Fruit fly (Drosophila melanogaster) whole organism, embryonic: Measurements from ENCODE around the gene CG3625.
A peak's percentile ranks its signal among the peaks of the same experiment; 100 is the strongest.

ENCODE experiments used
- Abd-B ChIP-seq: fragments of 200-800 bp; sonication (Bioruptor generic); optimal IDR thresholded peaks from 2 replicates; lab custom pipeline; 2018; ENCODE audit warnings: missing biosample characterization, mild to moderate bottlenecking, missing genetic modification characterization, moderate library complexity
- CG13123 ChIP-seq: fragments of 200-800 bp; sonication (Bioruptor generic); optimal IDR thresholded peaks from 2 replicates; lab custom pipeline; 2016; ENCODE audit warnings: missing biosample characterization, missing genetic modification characterization
- CG15479 ChIP-seq: fragments of 200-800 bp; sonication (Bioruptor generic); optimal IDR thresholded peaks from 3 replicates; lab custom pipeline; 2019; ENCODE audit warnings: missing biosample characterization, mild to moderate bottlenecking, missing genetic modification characterization, moderate library complexity
- CG15514 ChIP-seq: fragments of 200-800 bp; sonication (Bioruptor generic); optimal IDR thresholded peaks from 3 replicates; lab custom pipeline; 2017; ENCODE audit warnings: missing biosample characterization, missing genetic modification characterization, mild to moderate bottlenecking, moderate library complexity, missing genetic modification reagents
- CG18011 ChIP-seq: fragments of 200-800 bp; sonication (Bioruptor generic); optimal IDR thresholded peaks from 2 replicates; lab custom pipeline; 2017; ENCODE audit warnings: missing biosample characterization, missing genetic modification characterization, mild to moderate bottlenecking, moderate library complexity, missing genotype
- CG18476 ChIP-seq: fragments of 200-800 bp; sonication (Bioruptor generic); optimal IDR thresholded peaks from 2 replicates; lab custom pipeline; 2016; ENCODE audit warnings: missing biosample characterization, mild to moderate bottlenecking, missing genetic modification characterization
- CG2120 ChIP-seq: fragments of 200-800 bp; sonication (Bioruptor generic); optimal IDR thresholded peaks from 3 replicates; lab custom pipeline; 2016; ENCODE audit warnings: missing biosample characterization, missing genetic modification characterization
- CG31365 ChIP-seq: fragments of 200-800 bp; sonication (Bioruptor generic); optimal IDR thresholded peaks from 2 replicates; lab custom pipeline; 2018; ENCODE audit warnings: missing biosample characterization, mild to moderate bottlenecking, missing genetic modification characterization
- CG31441 ChIP-seq: fragments of 200-800 bp; sonication (Bioruptor generic); IDR thresholded peaks from 2 replicates; pipeline ENCODE4 v1.3.6; 2022; ENCODE audit warnings: missing biosample characterization, missing genetic modification characterization
- CG4617 ChIP-seq: fragments of 200-800 bp; sonication (Bioruptor generic); optimal IDR thresholded peaks from 3 replicates; lab custom pipeline; 2016; ENCODE audit warnings: missing biosample characterization, missing genetic modification characterization, borderline replicate concordance
- CG4820 ChIP-seq: fragments of 200-800 bp; sonication (Bioruptor generic); optimal IDR thresholded peaks from 3 replicates; lab custom pipeline; 2016; ENCODE audit warnings: missing biosample characterization, missing genetic modification characterization
- CG5245 ChIP-seq: fragments of 200-800 bp; sonication (Bioruptor generic); optimal IDR thresholded peaks from 3 replicates; lab custom pipeline; 2016; ENCODE audit warnings: missing biosample characterization, missing genetic modification characterization
- CG7839 ChIP-seq: fragments of 200-800 bp; sonication (Bioruptor generic); optimal IDR thresholded peaks from 3 replicates; lab custom pipeline; 2018; ENCODE audit warnings: missing biosample characterization, mild to moderate bottlenecking, missing genetic modification characterization, moderate library complexity
- CG7928 ChIP-seq: fragments of 200-800 bp; sonication (Bioruptor generic); optimal IDR thresholded peaks from 2 replicates; lab custom pipeline; 2017; ENCODE audit warnings: missing biosample characterization, mild to moderate bottlenecking, missing genetic modification characterization
- CG8281 ChIP-seq: fragments of 200-800 bp; sonication (Bioruptor generic); optimal IDR thresholded peaks from 2 replicates; lab custom pipeline; 2018; ENCODE audit warnings: missing biosample characterization, mild to moderate bottlenecking, missing genetic modification characterization, moderate library complexity
- CG8359 ChIP-seq: fragments of 200-800 bp; sonication (Bioruptor generic); optimal IDR thresholded peaks from 2 replicates; lab custom pipeline; 2017; ENCODE audit warnings: missing biosample characterization, mild to moderate bottlenecking, missing genetic modification characterization, borderline replicate concordance
- CG8765 ChIP-seq: fragments of 200-800 bp; sonication (Bioruptor generic); IDR thresholded peaks from 2 replicates; pipeline ENCODE4 v1.3.6; 2022; ENCODE audit warnings: missing biosample characterization, missing genetic modification characterization
- CHES-1-like ChIP-seq: fragments of 200-800 bp; sonication (Bioruptor generic); optimal IDR thresholded peaks from 2 replicates; lab custom pipeline; 2016; ENCODE audit warnings: missing biosample characterization, missing genetic modification characterization
- Dip2 ChIP-seq: fragments of 200-800 bp; sonication (Bioruptor generic); IDR thresholded peaks from 2 replicates; pipeline ENCODE4 v1.3.6; 2022; ENCODE audit warnings: missing biosample characterization, missing genetic modification characterization
- Doc3 ChIP-seq: fragments of 200-800 bp; sonication (Bioruptor generic); IDR thresholded peaks from 3 replicates; pipeline ENCODE4 v1.3.6; 2022; ENCODE audit warnings: missing biosample characterization, missing genetic modification characterization; ENCODE audit not compliant: partially characterized antibody
- Dref ChIP-seq: fragments of 200-800 bp; sonication (Bioruptor generic); IDR thresholded peaks from 2 replicates; pipeline ENCODE4 v1.3.6; 2022; ENCODE audit warnings: missing biosample characterization, missing genetic modification characterization
- HLH54F ChIP-seq: fragments of 200-800 bp; sonication (Bioruptor generic); optimal IDR thresholded peaks from 3 replicates; lab custom pipeline; 2016; ENCODE audit warnings: missing biosample characterization, missing genetic modification characterization
- Kr ChIP-seq: fragments of 200-800 bp; sonication (Bioruptor generic); optimal IDR thresholded peaks from 2 replicates; lab custom pipeline; 2017; ENCODE audit warnings: missing biosample characterization, mild to moderate bottlenecking, missing genetic modification characterization
- Lpt ChIP-seq: fragments of >200 bp; optimal IDR thresholded peaks from 2 replicates; lab custom pipeline; 2018; ENCODE audit warnings: missing biosample characterization, missing genetic modification characterization
- Meics ChIP-seq: fragments of 200-800 bp; sonication (Bioruptor generic); optimal IDR thresholded peaks from 2 replicates; lab custom pipeline; 2017; ENCODE audit warnings: missing biosample characterization, mild to moderate bottlenecking, missing genetic modification characterization
- NK7.1 ChIP-seq: fragments of 200-800 bp; sonication (Bioruptor generic); optimal IDR thresholded peaks from 3 replicates; lab custom pipeline; 2016; ENCODE audit warnings: missing biosample characterization, missing genetic modification characterization
- Pdp1 ChIP-seq, 2 experiments: fragments of 200-800 bp; sonication (Bioruptor generic); optimal IDR thresholded peaks; 3 replicates each; lab custom pipeline; 2016; ENCODE audit warnings: missing biosample characterization in 2 of 2, missing genetic modification characterization in 2 of 2, mild to moderate bottlenecking in 1 of 2, moderate library complexity in 1 of 2
- Sry-β ChIP-seq: fragments of 200-800 bp; sonication (Bioruptor generic); optimal IDR thresholded peaks from 2 replicates; lab custom pipeline; 2018; ENCODE audit warnings: missing biosample characterization, mild to moderate bottlenecking, missing genetic modification characterization, moderate library complexity
- al ChIP-seq: fragments of 200-800 bp; sonication (Bioruptor generic); IDR thresholded peaks from 2 replicates; pipeline ENCODE4 v1.3.6; 2022; ENCODE audit warnings: missing biosample characterization, missing genetic modification characterization
- bigmax ChIP-seq: fragments of 200-800 bp; sonication (Bioruptor generic); optimal IDR thresholded peaks from 2 replicates; lab custom pipeline; 2018; ENCODE audit warnings: missing biosample characterization, mild to moderate bottlenecking, missing genetic modification characterization
- br ChIP-seq: fragments of >200 bp; optimal IDR thresholded peaks from 2 replicates; lab custom pipeline; 2017
- chinmo ChIP-seq: fragments of 200-800 bp; sonication (Bioruptor generic); IDR thresholded peaks from 4 replicates; pipeline ENCODE4 v1.3.6; 2022; ENCODE audit warnings: missing biosample characterization, missing genetic modification characterization; ENCODE audit not compliant: partially characterized antibody
- chm ChIP-seq: fragments of 200-800 bp; sonication (Bioruptor generic); IDR thresholded peaks from 2 replicates; pipeline ENCODE4 v1.3.6; 2022; ENCODE audit warnings: missing biosample characterization, missing genetic modification characterization
- croc ChIP-seq: fragments of 200-800 bp; sonication (Bioruptor generic); conservative IDR thresholded peaks from 3 replicates; pipeline ENCODE4 v1.3.6; 2022; ENCODE audit warnings: missing biosample characterization, missing genetic modification characterization
- disco-r ChIP-seq: fragments of 200-800 bp; sonication (Bioruptor generic); optimal IDR thresholded peaks from 2 replicates; lab custom pipeline; 2016; ENCODE audit warnings: missing biosample characterization, missing genetic modification characterization
- dm ChIP-seq: fragments of 200-800 bp; sonication (Bioruptor generic); optimal IDR thresholded peaks from 3 replicates; lab custom pipeline; 2016; ENCODE audit warnings: missing biosample characterization, missing genetic modification characterization
- exex ChIP-seq: fragments of 200-800 bp; sonication (Bioruptor generic); optimal IDR thresholded peaks from 4 replicates; lab custom pipeline; 2018; ENCODE audit warnings: missing biosample characterization, mild to moderate bottlenecking, missing genetic modification characterization, moderate library complexity
- gt ChIP-seq: fragments of 200-800 bp; sonication (Bioruptor generic); IDR thresholded peaks from 2 replicates; pipeline ENCODE4 v1.3.6; 2022; ENCODE audit warnings: missing biosample characterization, missing genetic modification characterization
- ind ChIP-seq: fragments of 200-800 bp; sonication (Bioruptor generic); optimal IDR thresholded peaks from 3 replicates; lab custom pipeline; 2016; ENCODE audit warnings: missing biosample characterization, missing genetic modification characterization
- jigr1 ChIP-seq: fragments of 200-800 bp; sonication (Bioruptor generic); IDR thresholded peaks from 3 replicates; pipeline ENCODE4 v1.3.6; 2022; ENCODE audit warnings: missing biosample characterization, missing genetic modification characterization
- lab ChIP-seq: fragments of 200-800 bp; sonication (Bioruptor generic); optimal IDR thresholded peaks from 3 replicates; lab custom pipeline; 2017; ENCODE audit warnings: missing biosample characterization, missing genetic modification characterization, mild to moderate bottlenecking, moderate library complexity, missing genetic modification reagents
- luna ChIP-seq: fragments of 200-800 bp; sonication (Bioruptor generic); optimal IDR thresholded peaks from 2 replicates; lab custom pipeline; 2016; ENCODE audit warnings: missing biosample characterization, missing genetic modification characterization
- nom ChIP-seq: fragments of 200-800 bp; sonication (Bioruptor generic); optimal IDR thresholded peaks from 2 replicates; lab custom pipeline; 2017; ENCODE audit warnings: missing biosample characterization, missing genetic modification characterization, mild to moderate bottlenecking, moderate library complexity, missing genetic modification reagents
- prd ChIP-seq, 3 experiments: fragments of >200 bp in 2 of 3; fragments of 200-800 bp in 1 of 3; sonication (Bioruptor generic) in 1 of 3; optimal IDR thresholded peaks in 2 of 3; IDR thresholded peaks in 1 of 3; 2 replicates in 2 of 3; 3 replicates in 1 of 3; pipeline versions ENCODE4 v1.3.6 to Lab custom; 2017 to 2022; ENCODE audit warnings: missing biosample characterization in 1 of 3, missing genetic modification characterization in 1 of 3
- sim ChIP-seq: fragments of 200-800 bp; sonication (Bioruptor generic); IDR thresholded peaks from 2 replicates; pipeline ENCODE4 v1.3.6; 2022; ENCODE audit warnings: missing biosample characterization, missing genetic modification characterization
- sob ChIP-seq: fragments of 200-800 bp; sonication (Bioruptor generic); IDR thresholded peaks from 2 replicates; pipeline ENCODE4 v1.3.6; 2022; ENCODE audit warnings: missing biosample characterization, missing genetic modification characterization
- stc ChIP-seq: fragments of 200-800 bp; sonication (Bioruptor generic); IDR thresholded peaks from 2 replicates; pipeline ENCODE4 v1.3.6; 2022; ENCODE audit warnings: missing biosample characterization, missing genetic modification characterization
- tap ChIP-seq: fragments of 200-800 bp; optimal IDR thresholded peaks from 3 replicates; lab custom pipeline; 2019; ENCODE audit warnings: missing biosample characterization, mild to moderate bottlenecking, missing genetic modification characterization, moderate library complexity
- tgo ChIP-seq: fragments of 200-800 bp; sonication (Bioruptor generic); IDR thresholded peaks from 3 replicates; pipeline ENCODE4 v1.3.6; 2022; ENCODE audit warnings: missing biosample characterization, missing genetic modification characterization

The CG3625 gene

dm6 chr2L:249048-249825 is 42.4 kb downstream of the CG3625 start (continued):
- no peak for TF ChIP-seq Lpt (GFP tag; lab: Kevin White, UChicago)
- TF ChIP-seq CG15514 (GFP tag; lab: Kevin White, UChicago): peak; percentile 7
- no peak for TF ChIP-seq br (lab: Kevin White, UChicago)
- no peak for TF ChIP-seq croc
- TF ChIP-seq stc (GFP tag; lab: Robert Waterston, UW): no peak
- no peak for TF ChIP-seq Doc3 (GFP tag; lab: Robert Waterston, UW)
- no peak for TF ChIP-seq NK7.1 (GFP tag; lab: Kevin White, UChicago)
- no peak for TF ChIP-seq disco-r (GFP tag; lab: Kevin White, UChicago)
- TF ChIP-seq CG4820 (GFP tag; lab: Kevin White, UChicago): no peak
- no peak; the same call in 1 of the 2 replicates for TF ChIP-seq sob (GFP tag; lab: Robert Waterston, UW)
- TF ChIP-seq CG15479 (GFP tag; lab: Kevin White, UChicago): peak; percentile 87
- TF ChIP-seq Pdp1 (GFP tag; optimal IDR thresholded peaks at IDR 0.05; lab: Kevin White, UChicago): peak in 1 of 2 experiments; percentile 42
- no peak for TF ChIP-seq gt (GFP tag; lab: Robert Waterston, UW)
- TF ChIP-seq nom: peak; percentile 84
- TF ChIP-seq luna (GFP tag; lab: Kevin White, UChicago): no peak
- peak; percentile 50 for TF ChIP-seq chm (GFP tag; lab: Robert Waterston, UW)
- TF ChIP-seq lab (GFP tag; lab: Kevin White, UChicago): no peak
- TF ChIP-seq jigr1 (GFP tag; lab: Robert Waterston, UW): no peak
- no peak for TF ChIP-seq sim (GFP tag; lab: Robert Waterston, UW)
- TF ChIP-seq tgo (GFP tag; lab: Robert Waterston, UW): no peak
- no peak for TF ChIP-seq Dref (GFP tag; lab: Robert Waterston, UW)
- TF ChIP-seq chinmo (GFP tag; lab: Robert Waterston, UW): peak; percentile 96; the same call in 3 of the 4 replicates
- TF ChIP-seq Dip2 (GFP tag; lab: Robert Waterston, UW): no peak
- no peak for TF ChIP-seq CG18011 (GFP tag; lab: Kevin White, UChicago)
- TF ChIP-seq CG4617: no peak
- no peak for TF ChIP-seq CG7928 (GFP tag; lab: Kevin White, UChicago)
- TF ChIP-seq CG7839 (tag; lab: Kevin White, UChicago): no peak
- TF ChIP-seq CG8359 (GFP tag; lab: Kevin White, UChicago): no peak
- TF ChIP-seq Kr: no peak
- no peak for TF ChIP-seq Sry-β
- no peak for TF ChIP-seq ind (GFP tag; lab: Kevin White, UChicago)
- TF ChIP-seq CG31365 (tag; lab: Kevin White, UChicago): no peak
- no peak for TF ChIP-seq CG13123 (GFP tag; lab: Kevin White, UChicago)
- peak; percentile 26 for TF ChIP-seq CHES-1-like
- TF ChIP-seq HLH54F (GFP tag; lab: Kevin White, UChicago): no peak
- TF ChIP-seq exex (tag; lab: Kevin White, UChicago): no peak
- no peak for TF ChIP-seq CG8765 (GFP tag; lab: Robert Waterston, UW)
- no peak for TF ChIP-seq CG2120
- TF ChIP-seq CG5245 (GFP tag; lab: Kevin White, UChicago): no peak
- TF ChIP-seq bigmax: no peak
- peak; percentile 25; the same call in 1 of the 2 replicates for TF ChIP-seq CG31441 (GFP tag; lab: Robert Waterston, UW)
- no peak for TF ChIP-seq Meics
- TF ChIP-seq al (GFP tag; lab: Robert Waterston, UW): no peak
- no peak for TF ChIP-seq prd (optimal IDR thresholded peaks at IDR 0.05; lab: Kevin White, UChicago)
- no peak for TF ChIP-seq prd (GFP tag; IDR thresholded peaks at IDR 0.05; lab: Robert Waterston, UW)
- no peak for TF ChIP-seq tap (tag; lab: Kevin White, UChicago)
- TF ChIP-seq Abd-B: no peak
- no peak for TF ChIP-seq dm (GFP tag; lab: Kevin White, UChicago)
- TF ChIP-seq CG18476 (GFP tag; lab: Kevin White, UChicago): no peak
- TF ChIP-seq CG8281: peak; percentile 93
